Worm (Caenorhabditis elegans): ENCODE measurements around the gene clec-162.
A peak's percentile ranks its signal among the peaks of the same experiment; 100 is the strongest.

clec-162 gene

ce11 chrIII:9740663-9741062 lies 15.6 kb upstream of the clec-162 start:
- TF ChIP-seq C34B4.2 (tag; optimal IDR thresholded peaks at IDR 0.05) (no peak), lsy-2 (tag; optimal IDR thresholded peaks at IDR 0.05) (peak in 1 of 2 experiments; percentile 53), ceh-88 (GFP tag; IDR thresholded peaks at IDR 0.05) (no peak), lir-3 (tag; optimal IDR thresholded peaks at IDR 0.05; ENCODE audit: poor library complexity) (no peak), unc-30 (tag; optimal IDR thresholded peaks at IDR 0.05) (no peak), blmp-1 (tag; optimal IDR thresholded peaks at IDR 0.05) (peak; percentile 29), nhr-85 (tag) (peak; percentile 46)

- no peak for TF ChIP-seq ets-5 (GFP tag; IDR thresholded peaks at IDR 0.05)
- no peak for TF ChIP-seq ama-1 (optimal IDR thresholded peaks at IDR 0.05)
- no peak for TF ChIP-seq lin-15B (tag; optimal IDR thresholded peaks at IDR 0.05)
- TF ChIP-seq Y116A8C.19 (tag; optimal IDR thresholded peaks at IDR 0.05; ENCODE audit: borderline replicate concordance) = no peak
- TF ChIP-seq fkh-10 (GFP tag; optimal IDR thresholded peaks at IDR 0.05) = no peak
- peak; percentile 7 for TF ChIP-seq fkh-8 (tag; optimal IDR thresholded peaks at IDR 0.05)
- TF ChIP-seq ceh-82 (tag; optimal IDR thresholded peaks at IDR 0.05) = no peak
- peak; percentile 32 for TF ChIP-seq hlh-4 (tag; optimal IDR thresholded peaks at IDR 0.05)
- no peak for TF ChIP-seq pqm-1 (tag; optimal IDR thresholded peaks at IDR 0.05)
- no peak for TF ChIP-seq F16B12.6 (tag; optimal IDR thresholded peaks at IDR 0.05)
- no peak for TF ChIP-seq efl-3 (GFP tag; optimal IDR thresholded peaks at IDR 0.05)
- TF ChIP-seq aly-2 (tag; optimal IDR thresholded peaks at IDR 0.05) = no peak
These were observed 13.9 kb upstream of the clec-162 start, which contains the start of gene hlh-4 for ce11 chrIII:9738954-9739353. TSS of gene hlh-4 (minus strand) at chrIII:9739054.

- TF ChIP-seq efl-1 (optimal IDR thresholded peaks at IDR 0.05) (no peak), efl-1 (GFP tag; optimal IDR thresholded peaks at IDR 0.05 in 1 of 2) (peak in 1 of 2 experiments; percentile 21), ztf-4 (tag; optimal IDR thresholded peaks at IDR 0.05) (no peak), lin-35 (GFP tag; optimal IDR thresholded peaks at IDR 0.05) (peak in 1 of 2 experiments; percentile 19), aly-2 (tag; optimal IDR thresholded peaks at IDR 0.05) (no peak), unc-130 (tag; optimal IDR thresholded peaks at IDR 0.05) (no peak), mep-1 (tag; optimal IDR thresholded peaks at IDR 0.05) (no peak), jun-1 (tag; optimal IDR thresholded peaks at IDR 0.05) (no peak), sptf-1 (tag; optimal IDR thresholded peaks at IDR 0.05) (no peak), fos-1 (tag; optimal IDR thresholded peaks at IDR 0.05) (no peak), sup-37 (GFP tag; optimal IDR thresholded peaks at IDR 0.05) (no peak), mdl-1 (tag; optimal IDR thresholded peaks at IDR 0.05) (no peak), nhr-11 (tag; optimal IDR thresholded peaks at IDR 0.05) (no peak), C04F5.9 (tag; optimal IDR thresholded peaks at IDR 0.05) (no peak), efl-3 (GFP tag; optimal IDR thresholded peaks at IDR 0.05) (no peak), nhr-19 (GFP tag; conservative IDR thresholded peaks at IDR 0.05) (no peak), unc-98 (GFP tag; IDR thresholded peaks at IDR 0.05) (no peak), egl-27 (tag; optimal IDR thresholded peaks at IDR 0.05) (no peak)
These were observed 10.8 kb upstream of the clec-162 start, which contains the start of gene dao-6 for ce11 chrIII:9735857-9736256. TSS of gene dao-6 (minus strand) at chrIII:9736201.

- TF ChIP-seq ceh-82 (tag; optimal IDR thresholded peaks at IDR 0.05) (no peak), snu-23 (GFP tag; optimal IDR thresholded peaks at IDR 0.05) (peak; percentile 21), ceh-88 (GFP tag; IDR thresholded peaks at IDR 0.05) (no peak), mep-1 (tag; optimal IDR thresholded peaks at IDR 0.05) (peak; percentile 26), lin-14 (GFP tag; optimal IDR thresholded peaks at IDR 0.05) (peak; percentile 55), grh-1 (GFP tag; IDR thresholded peaks at IDR 0.05) (no peak; the same call in 1 of the 2 replicates), sptf-1 (tag; optimal IDR thresholded peaks at IDR 0.05) (no peak), nhr-85 (tag) (peak; percentile 87), nhr-90 (tag; optimal IDR thresholded peaks at IDR 0.05; ENCODE audit: poor library complexity) (no peak), blmp-1 (tag; optimal IDR thresholded peaks at IDR 0.05) (peak; percentile 67), rnt-1 (tag; optimal IDR thresholded peaks at IDR 0.05) (peak; percentile 14)
These were observed 9.0 kb upstream of the clec-162 start for ce11 chrIII:9734030-9734429.
